Worm (Caenorhabditis elegans) whole organism, L4 larva: ENCODE data around the gene nhr-127.

Experiments used
- aly-2 ChIP-seq: sonication (generic microtip); optimal IDR thresholded peaks from 2 replicates; lab custom pipeline; 2018; ENCODE audit warnings: missing biosample characterization, missing genetic modification characterization
- ceh-62 ChIP-seq: sonication (generic microtip); optimal IDR thresholded peaks from 2 replicates; lab custom pipeline; 2017; ENCODE audit warnings: missing biosample characterization, missing genetic modification characterization
- ces-1 ChIP-seq: fragments of 150-350 bp; sonication (generic microtip); optimal IDR thresholded peaks from 4 replicates; lab custom pipeline; 2014; ENCODE audit warnings: missing biosample characterization, missing genetic modification reagents, missing genetic modification characterization
- dpl-1 ChIP-seq: fragments of 150-350 bp; optimal IDR thresholded peaks from 2 replicates; lab custom pipeline; 2014; ENCODE audit warnings: missing biosample characterization, missing genetic modification reagents, missing genetic modification characterization
- egl-27 ChIP-seq: sonication (generic microtip); optimal IDR thresholded peaks from 3 replicates; lab custom pipeline; 2017; ENCODE audit warnings: missing biosample characterization, missing genetic modification reagents, missing genetic modification characterization
- hlh-11 ChIP-seq: fragments of 200-800 bp; sonication (Bioruptor generic); optimal IDR thresholded peaks from 2 replicates; lab custom pipeline; 2018; ENCODE audit warnings: mild to moderate bottlenecking, missing genetic modification characterization, missing compliant biosample characterization
- lsy-2 ChIP-seq, 2 experiments: fragments of 150-350 bp in 1 of 2; sonication (generic microtip) in 1 of 2; optimal IDR thresholded peaks; 2 replicates each; lab custom pipeline; 2014 to 2017; ENCODE audit warnings: missing biosample characterization in 2 of 2, missing genetic modification characterization in 2 of 2
- mdl-1 ChIP-seq, 2 experiments: fragments of 150-350 bp in 1 of 2; sonication (generic microtip) in 1 of 2; optimal IDR thresholded peaks; 2 replicates each; lab custom pipeline; 2014 to 2017; ENCODE audit warnings: missing biosample characterization in 2 of 2, missing genetic modification characterization in 2 of 2
- nhr-42 ChIP-seq: fragments of 200-800 bp; sonication (Bioruptor generic); IDR thresholded peaks from 2 replicates; pipeline ENCODE4 v1.3.6; 2022; ENCODE audit warnings: missing genetic modification characterization, missing compliant biosample characterization
- pha-4 ChIP-seq, 2 experiments: fragments of 150-350 bp in 1 of 2; fragments of 200-800 bp in 1 of 2; sonication (Bioruptor generic) in 1 of 2; IDR thresholded peaks in 1 of 2; optimal IDR thresholded peaks in 1 of 2; 2 replicates each; pipeline versions ENCODE4 v1.3.6 to Lab custom; 2014 to 2022; ENCODE audit warnings: missing genetic modification characterization in 2 of 2, missing genetic modification reagents in 2 of 2, missing biosample characterization in 1 of 2, missing compliant biosample characterization in 1 of 2

- TF ChIP-seq pha-4 (GFP tag; IDR thresholded peaks at IDR 0.05; lab: Robert Waterston, UW): no peak
- TF ChIP-seq pha-4 (tag; optimal IDR thresholded peaks at IDR 0.05; lab: Kevin White, UChicago): no peak
- no peak for TF ChIP-seq lsy-2 (tag; optimal IDR thresholded peaks at IDR 0.05; lab: Kevin White, UChicago)
- TF ChIP-seq dpl-1: no peak
- TF ChIP-seq mdl-1 (tag; optimal IDR thresholded peaks at IDR 0.05; lab: Kevin White, UChicago): no peak
- TF ChIP-seq ceh-62 (tag; lab: Kevin White, UChicago): no peak
- no peak for TF ChIP-seq nhr-42
- no peak for TF ChIP-seq ces-1 (GFP tag; lab: Kevin White, UChicago)
- no peak for TF ChIP-seq egl-27 (tag; lab: Kevin White, UChicago)
- no peak for TF ChIP-seq hlh-11 (tag; lab: Kevin White, UChicago)
- no peak for TF ChIP-seq aly-2 (tag; lab: Kevin White, UChicago)
Measured at ce11 chrV:16285794-16286193, 26.0 kb downstream of the nhr-127 start, which contains the start of gene F28G4.4.
